Fruit fly (Drosophila melanogaster) whole organism, embryonic: ENCODE results near the gene shf.

ENCODE experiments used
- Atf-2 ChIP-seq: fragments of 200-800 bp; sonication (Bioruptor generic); optimal IDR thresholded peaks from 2 replicates; lab custom pipeline; 2016; ENCODE audit warnings: missing biosample characterization, missing genetic modification characterization
- B-H1 ChIP-seq: fragments of 200-800 bp; sonication (Bioruptor generic); IDR thresholded peaks from 3 replicates; pipeline ENCODE4 v1.3.6; 2022; ENCODE audit warnings: missing biosample characterization, missing genetic modification characterization
- Bgb ChIP-seq: fragments of 200-800 bp; sonication (Bioruptor generic); IDR thresholded peaks from 2 replicates; pipeline ENCODE4 v1.3.6; 2022; ENCODE audit warnings: missing biosample characterization, missing genetic modification characterization; ENCODE audit not compliant: partially characterized antibody
- CG10462 ChIP-seq: fragments of 200-800 bp; sonication (Bioruptor generic); optimal IDR thresholded peaks from 2 replicates; lab custom pipeline; 2016; ENCODE audit warnings: missing biosample characterization, missing genetic modification characterization
- CG10654 ChIP-seq: fragments of 200-800 bp; sonication (Bioruptor generic); optimal IDR thresholded peaks from 2 replicates; lab custom pipeline; 2016; ENCODE audit warnings: missing biosample characterization, missing genetic modification characterization
- CG12104 ChIP-seq: fragments of 200-800 bp; sonication (Bioruptor generic); optimal IDR thresholded peaks from 3 replicates; lab custom pipeline; 2016; ENCODE audit warnings: missing biosample characterization, missing genetic modification characterization
- CG12299 ChIP-seq: fragments of 200-800 bp; sonication (Bioruptor generic); optimal IDR thresholded peaks from 2 replicates; lab custom pipeline; 2018; ENCODE audit warnings: missing biosample characterization, mild to moderate bottlenecking, missing genetic modification characterization
- CG16815 ChIP-seq: fragments of 200-800 bp; sonication (Bioruptor generic); optimal IDR thresholded peaks from 3 replicates; lab custom pipeline; 2017; ENCODE audit warnings: missing biosample characterization, mild to moderate bottlenecking, missing genetic modification characterization
- CG17385 ChIP-seq: fragments of 200-800 bp; sonication (Bioruptor generic); optimal IDR thresholded peaks from 3 replicates; lab custom pipeline; 2018; ENCODE audit warnings: missing biosample characterization, mild to moderate bottlenecking, missing genetic modification characterization
- CG1832 ChIP-seq: fragments of 200-800 bp; sonication (Bioruptor generic); optimal IDR thresholded peaks from 2 replicates; lab custom pipeline; 2017; ENCODE audit warnings: missing biosample characterization, mild to moderate bottlenecking, missing genetic modification characterization, inconsistent platforms
- CG30431 ChIP-seq: fragments of 200-800 bp; sonication (Bioruptor generic); optimal IDR thresholded peaks from 2 replicates; lab custom pipeline; 2017; ENCODE audit warnings: missing biosample characterization, missing genetic modification characterization
- CG3838 ChIP-seq: fragments of 200-800 bp; sonication (Bioruptor generic); optimal IDR thresholded peaks from 3 replicates; lab custom pipeline; 2016; ENCODE audit warnings: missing biosample characterization, missing genetic modification characterization
- CG4854 ChIP-seq: fragments of 200-800 bp; sonication (Bioruptor generic); optimal IDR thresholded peaks from 2 replicates; lab custom pipeline; 2016; ENCODE audit warnings: missing biosample characterization, missing genetic modification characterization, inconsistent platforms
- CG6175 ChIP-seq: fragments of 200-800 bp; sonication (Bioruptor generic); IDR thresholded peaks from 3 replicates; pipeline ENCODE4 v1.3.6; 2022; ENCODE audit warnings: missing biosample characterization, missing genetic modification characterization
- CG6854 ChIP-seq: fragments of 200-800 bp; sonication (Bioruptor generic); optimal IDR thresholded peaks from 3 replicates; lab custom pipeline; 2017; ENCODE audit warnings: missing biosample characterization, mild to moderate bottlenecking, missing genetic modification characterization
- CG7745 ChIP-seq: fragments of 200-800 bp; sonication (Bioruptor generic); optimal IDR thresholded peaks from 2 replicates; lab custom pipeline; 2018; ENCODE audit warnings: missing biosample characterization, mild to moderate bottlenecking, missing genetic modification characterization, moderate library complexity
- CG7786 ChIP-seq: fragments of 200-800 bp; sonication (Bioruptor generic); optimal IDR thresholded peaks from 2 replicates; lab custom pipeline; 2016; ENCODE audit warnings: missing biosample characterization, missing genetic modification characterization
- CG8290 ChIP-seq, 3 experiments: fragments of 200-800 bp; sonication (Bioruptor generic); optimal IDR thresholded peaks; 2 replicates each; lab custom pipeline; 2016 to 2019; ENCODE audit warnings: missing biosample characterization in 3 of 3, missing genetic modification characterization in 3 of 3, mild to moderate bottlenecking in 2 of 3, moderate library complexity in 1 of 3
- CkIIα-i1 ChIP-seq: fragments of 200-800 bp; sonication (Bioruptor generic); IDR thresholded peaks from 2 replicates; pipeline ENCODE4 v1.3.6; 2022; ENCODE audit warnings: missing biosample characterization, missing genetic modification characterization
- Drgx ChIP-seq: fragments of 200-800 bp; sonication (Bioruptor generic); IDR thresholded peaks from 2 replicates; pipeline ENCODE4 v1.3.6; 2022; ENCODE audit warnings: missing biosample characterization, missing genetic modification characterization
- Elba2 ChIP-seq: fragments of 200-800 bp; sonication (Bioruptor generic); optimal IDR thresholded peaks from 3 replicates; lab custom pipeline; 2016; ENCODE audit warnings: missing biosample characterization, missing genetic modification characterization
- Ets97D ChIP-seq: fragments of 200-800 bp; sonication (Bioruptor generic); optimal IDR thresholded peaks from 3 replicates; lab custom pipeline; 2016; ENCODE audit warnings: missing biosample characterization, missing genetic modification characterization
- GATAe ChIP-seq: fragments of 200-800 bp; sonication (Bioruptor generic); conservative IDR thresholded peaks from 2 replicates; pipeline ENCODE4 v1.3.6; 2022; ENCODE audit warnings: missing biosample characterization, missing genetic modification characterization
- Gsc ChIP-seq: fragments of 200-800 bp; sonication (Bioruptor generic); IDR thresholded peaks from 2 replicates; pipeline ENCODE4 v1.3.6; 2022; ENCODE audit warnings: missing biosample characterization, missing genetic modification characterization
- Lhr ChIP-seq: fragments of 200-800 bp; sonication (Bioruptor generic); optimal IDR thresholded peaks from 3 replicates; lab custom pipeline; 2017; ENCODE audit warnings: mild to moderate bottlenecking, missing biosample characterization, missing genetic modification reagents, missing genetic modification characterization
- Mrtf ChIP-seq: fragments of 200-800 bp; sonication (Bioruptor generic); IDR thresholded peaks from 3 replicates; pipeline ENCODE4 v1.3.6; 2022; ENCODE audit warnings: missing biosample characterization, missing genetic modification characterization
- Oaz ChIP-seq: fragments of 200-800 bp; sonication (Bioruptor generic); IDR thresholded peaks from 2 replicates; pipeline ENCODE4 v1.3.6; 2022; ENCODE audit warnings: missing biosample characterization, missing genetic modification characterization
- Ravus ChIP-seq: fragments of 200-800 bp; sonication (Bioruptor generic); IDR thresholded peaks from 2 replicates; pipeline ENCODE4 v1.3.6; 2022; ENCODE audit warnings: missing biosample characterization, missing genetic modification characterization
- Rfx ChIP-seq: fragments of 200-800 bp; sonication (Bioruptor generic); IDR thresholded peaks from 2 replicates; pipeline ENCODE4 v1.3.6; 2022; ENCODE audit warnings: missing biosample characterization, missing genetic modification characterization
- Rx ChIP-seq: fragments of 200-800 bp; sonication (Bioruptor generic); IDR thresholded peaks from 2 replicates; pipeline ENCODE4 v1.3.6; 2022; ENCODE audit warnings: missing biosample characterization, missing genetic modification characterization
- Sox100B ChIP-seq: fragments of 200-800 bp; sonication (Bioruptor generic); optimal IDR thresholded peaks from 3 replicates; lab custom pipeline; 2018; ENCODE audit warnings: missing biosample characterization, mild to moderate bottlenecking, missing genetic modification characterization
- Stat92E ChIP-seq, 3 experiments: fragments of >200 bp in 2 of 3; fragments of 200-800 bp in 1 of 3; sonication (Bioruptor generic) in 1 of 3; optimal IDR thresholded peaks; 2 replicates each; lab custom pipeline; 2017 to 2019; ENCODE audit warnings: missing biosample characterization in 3 of 3, missing genetic modification characterization in 3 of 3, mild to moderate bottlenecking in 1 of 3, moderate library complexity in 1 of 3
- Xrp1 ChIP-seq: fragments of 200-800 bp; sonication (Bioruptor generic); IDR thresholded peaks from 2 replicates; pipeline ENCODE4 v1.3.6; 2022; ENCODE audit warnings: missing biosample characterization, missing genetic modification characterization
- ac ChIP-seq: fragments of 200-800 bp; sonication (Bioruptor generic); optimal IDR thresholded peaks from 3 replicates; lab custom pipeline; 2017; ENCODE audit warnings: missing biosample characterization, mild to moderate bottlenecking, missing genetic modification characterization
- bcd ChIP-seq: fragments of 200-800 bp; sonication (Bioruptor generic); optimal IDR thresholded peaks from 2 replicates; lab custom pipeline; 2017; ENCODE audit warnings: missing biosample characterization, mild to moderate bottlenecking, missing genetic modification characterization
- dimm ChIP-seq: fragments of 200-800 bp; sonication (Bioruptor generic); IDR thresholded peaks from 2 replicates; pipeline ENCODE4 v1.3.6; 2022; ENCODE audit warnings: missing biosample characterization, missing genetic modification characterization
- disco-r ChIP-seq: fragments of 200-800 bp; sonication (Bioruptor generic); optimal IDR thresholded peaks from 2 replicates; lab custom pipeline; 2016; ENCODE audit warnings: missing biosample characterization, missing genetic modification characterization
- fd3F ChIP-seq: fragments of 200-800 bp; sonication (Bioruptor generic); optimal IDR thresholded peaks from 2 replicates; lab custom pipeline; 2018; ENCODE audit warnings: missing biosample characterization, mild to moderate bottlenecking, missing genetic modification characterization, moderate library complexity
- gt ChIP-seq: fragments of 200-800 bp; sonication (Bioruptor generic); IDR thresholded peaks from 2 replicates; pipeline ENCODE4 v1.3.6; 2022; ENCODE audit warnings: missing biosample characterization, missing genetic modification characterization
- jing ChIP-seq: fragments of 200-800 bp; sonication (Bioruptor generic); optimal IDR thresholded peaks from 2 replicates; lab custom pipeline; 2018; ENCODE audit warnings: missing biosample characterization, mild to moderate bottlenecking, missing genetic modification characterization
- kni ChIP-seq: fragments of 200-800 bp; sonication (Bioruptor generic); optimal IDR thresholded peaks from 3 replicates; lab custom pipeline; 2017; ENCODE audit warnings: mild to moderate bottlenecking, missing biosample characterization, missing genetic modification reagents, missing genetic modification characterization
- luna ChIP-seq: fragments of 200-800 bp; sonication (Bioruptor generic); optimal IDR thresholded peaks from 2 replicates; lab custom pipeline; 2016; ENCODE audit warnings: missing biosample characterization, missing genetic modification characterization
- mld ChIP-seq: fragments of 200-800 bp; sonication (Bioruptor generic); IDR thresholded peaks from 3 replicates; pipeline ENCODE4 v1.3.6; 2022; ENCODE audit warnings: missing biosample characterization, missing genetic modification characterization; ENCODE audit not compliant: partially characterized antibody
- pfk ChIP-seq: fragments of 200-800 bp; sonication (Bioruptor generic); optimal IDR thresholded peaks from 2 replicates; lab custom pipeline; 2018; ENCODE audit warnings: missing biosample characterization, mild to moderate bottlenecking, missing genetic modification characterization, moderate library complexity
- pita ChIP-seq: fragments of 200-800 bp; sonication (Bioruptor generic); optimal IDR thresholded peaks from 2 replicates; lab custom pipeline; 2017; ENCODE audit warnings: missing biosample characterization, mild to moderate bottlenecking, missing genetic modification characterization
- psq ChIP-seq: fragments of 200-800 bp; sonication (Bioruptor generic); optimal IDR thresholded peaks from 2 replicates; lab custom pipeline; 2017; ENCODE audit warnings: missing biosample characterization, missing genetic modification characterization
- ro ChIP-seq: fragments of 200-800 bp; sonication (Bioruptor generic); IDR thresholded peaks from 2 replicates; pipeline ENCODE4 v1.3.6; 2022; ENCODE audit warnings: missing biosample characterization, missing genetic modification characterization
- row ChIP-seq: fragments of 200-800 bp; sonication (Bioruptor generic); IDR thresholded peaks from 3 replicates; pipeline ENCODE4 v1.3.6; 2022; ENCODE audit warnings: missing biosample characterization, missing genetic modification characterization
- sqz ChIP-seq: fragments of 200-800 bp; sonication (Bioruptor generic); optimal IDR thresholded peaks from 3 replicates; lab custom pipeline; 2018; ENCODE audit warnings: missing biosample characterization, mild to moderate bottlenecking, missing genetic modification characterization
- stwl ChIP-seq: fragments of 200-800 bp; sonication (Bioruptor generic); optimal IDR thresholded peaks from 3 replicates; lab custom pipeline; 2018; ENCODE audit warnings: missing biosample characterization, mild to moderate bottlenecking, missing genetic modification characterization, moderate library complexity
- tll ChIP-seq, 2 experiments: fragments of 200-800 bp in 1 of 2; fragments of >200 bp in 1 of 2; sonication (Bioruptor generic) in 1 of 2; optimal IDR thresholded peaks; 2 replicates each; lab custom pipeline; 2017 to 2019; ENCODE audit warnings: missing biosample characterization in 2 of 2, missing genetic modification characterization in 2 of 2, mild to moderate bottlenecking in 1 of 2, moderate library complexity in 1 of 2

Gene shf

DNA sequence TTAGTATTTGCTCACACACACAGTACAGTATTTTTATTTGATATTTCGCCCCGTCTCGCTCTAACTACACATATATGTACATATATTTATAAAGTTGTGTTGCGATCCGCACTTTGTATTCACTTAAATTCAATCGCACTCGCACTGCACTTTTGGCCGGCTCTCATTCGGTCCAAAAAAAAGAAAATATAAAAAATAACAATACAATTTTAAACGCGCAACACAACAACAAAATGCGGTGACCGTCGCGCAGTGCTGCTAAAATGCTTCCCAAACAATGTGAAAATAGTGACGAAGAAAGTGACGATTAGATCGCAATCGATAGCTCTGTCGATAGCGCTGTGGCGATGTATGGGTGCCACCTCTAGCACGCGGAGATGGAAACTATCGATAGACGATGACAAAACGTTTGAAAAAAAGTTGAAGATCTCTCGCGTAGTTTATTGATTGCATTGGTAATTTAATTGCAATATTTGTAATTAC is 23.9 kb upstream of the shf start, which contains the start of the genes C3G and pod1 (continued):
- TF ChIP-seq kni (GFP tag; lab: Kevin White, UChicago) = no peak
- peak; percentile 85 for TF ChIP-seq Ets97D (GFP tag; lab: Kevin White, UChicago)
- no peak for TF ChIP-seq CG16815
- TF ChIP-seq CG17385 (GFP tag; lab: Kevin White, UChicago) = no peak
- no peak for TF ChIP-seq Sox100B
- TF ChIP-seq CG1832 (GFP tag; lab: Kevin White, UChicago) = no peak
- no peak for TF ChIP-seq Ravus
- no peak for TF ChIP-seq CG6854 (GFP tag; lab: Kevin White, UChicago)
- no peak for TF ChIP-seq GATAe (GFP tag; lab: Robert Waterston, UW)
- TF ChIP-seq sqz = peak; percentile 32
- TF ChIP-seq dimm (GFP tag; lab: Robert Waterston, UW) = no peak
- no peak for TF ChIP-seq CG12104 (GFP tag; lab: Kevin White, UChicago)
- no peak for TF ChIP-seq Mrtf (GFP tag; lab: Robert Waterston, UW)
- TF ChIP-seq Bgb = peak; percentile 99
- no peak for TF ChIP-seq ro (GFP tag; lab: Robert Waterston, UW)
- no peak for TF ChIP-seq CG6175
- no peak for TF ChIP-seq pita (GFP tag; lab: Kevin White, UChicago)
- no peak for TF ChIP-seq jing (GFP tag; lab: Kevin White, UChicago)
- no peak for TF ChIP-seq CkIIα-i1 (GFP tag; lab: Robert Waterston, UW)
- TF ChIP-seq Atf-2 (GFP tag; lab: Kevin White, UChicago) = no peak
- TF ChIP-seq B-H1 (GFP tag; lab: Robert Waterston, UW) = no peak
- peak; percentile 4 for TF ChIP-seq bcd (GFP tag; lab: Kevin White, UChicago)
- no peak for TF ChIP-seq Gsc (GFP tag; lab: Robert Waterston, UW)
- no peak for TF ChIP-seq CG3838
- TF ChIP-seq Oaz (GFP tag; lab: Robert Waterston, UW) = no peak
- no peak for TF ChIP-seq tll (GFP tag; optimal IDR thresholded peaks at IDR 0.05; lab: Kevin White, UChicago)
- no peak for TF ChIP-seq CG10462 (GFP tag; lab: Kevin White, UChicago)
- TF ChIP-seq Stat92E (GFP tag; optimal IDR thresholded peaks at IDR 0.05; lab: Kevin White, UChicago) = peak in 1 of 3 experiments; percentile 44
- no peak for TF ChIP-seq Rx (GFP tag; lab: Robert Waterston, UW)
- TF ChIP-seq Xrp1 = no peak
- TF ChIP-seq pfk (GFP tag; lab: Kevin White, UChicago) = no peak
- TF ChIP-seq Lhr (GFP tag; lab: Kevin White, UChicago) = peak; percentile 36
- peak; percentile 16 for TF ChIP-seq luna (GFP tag; lab: Kevin White, UChicago)
- no peak for TF ChIP-seq CG8290 (GFP tag; optimal IDR thresholded peaks at IDR 0.05; lab: Kevin White, UChicago)
- TF ChIP-seq CG8290 (tag; optimal IDR thresholded peaks at IDR 0.05; lab: Kevin White, UChicago) = peak in 1 of 2 experiments; percentile 77
- TF ChIP-seq CG30431 (GFP tag; lab: Kevin White, UChicago) = no peak
- TF ChIP-seq mld = peak; percentile 97
- TF ChIP-seq CG7786 (GFP tag; lab: Kevin White, UChicago) = peak; percentile 39
- no peak for TF ChIP-seq gt (GFP tag; lab: Robert Waterston, UW)
- no peak for TF ChIP-seq fd3F (GFP tag; lab: Kevin White, UChicago)
- peak; percentile 71 for TF ChIP-seq row (GFP tag; lab: Robert Waterston, UW)
- no peak for TF ChIP-seq Drgx
- TF ChIP-seq CG12299 (tag; lab: Kevin White, UChicago) = peak; percentile 39
- no peak for TF ChIP-seq ac (GFP tag; lab: Kevin White, UChicago)
- no peak for TF ChIP-seq CG10654
- TF ChIP-seq Rfx = peak; percentile 62
- no peak for TF ChIP-seq disco-r (GFP tag; lab: Kevin White, UChicago)
- TF ChIP-seq CG7745 (tag; lab: Kevin White, UChicago) = no peak
- TF ChIP-seq Elba2 = no peak
- TF ChIP-seq stwl (tag; lab: Kevin White, UChicago) = peak; percentile 41
- TF ChIP-seq psq (GFP tag; lab: Kevin White, UChicago) = peak; percentile 8
- peak; percentile 27 for TF ChIP-seq CG4854
